Worm (Caenorhabditis elegans): ENCODE measurements around the gene dhs-6.

Gene dhs-6

ce11 chrII:5579236-5579635 is 39.9 kb downstream of the dhs-6 start:
- TF ChIP-seq fax-1 (tag; optimal IDR thresholded peaks at IDR 0.05) = no peak
- no peak for TF ChIP-seq pha-4 (tag; optimal IDR thresholded peaks at IDR 0.05)
- no peak for TF ChIP-seq ceh-34 (tag; optimal IDR thresholded peaks at IDR 0.05)
- no peak for TF ChIP-seq tbx-2 (tag; optimal IDR thresholded peaks at IDR 0.05)
- TF ChIP-seq che-1 (tag; optimal IDR thresholded peaks at IDR 0.05) = no peak
- no peak for TF ChIP-seq unc-86 (tag; optimal IDR thresholded peaks at IDR 0.05)
- no peak for TF ChIP-seq eyg-1 (tag; optimal IDR thresholded peaks at IDR 0.05)
- TF ChIP-seq ceh-30 (tag; optimal IDR thresholded peaks at IDR 0.05) = no peak
- TF ChIP-seq ceh-24 (tag; optimal IDR thresholded peaks at IDR 0.05) = no peak
- no peak for TF ChIP-seq ahr-1 (tag; optimal IDR thresholded peaks at IDR 0.05)
- TF ChIP-seq madf-2 (tag; optimal IDR thresholded peaks at IDR 0.05) = no peak
- TF ChIP-seq nhr-11 (tag; optimal IDR thresholded peaks at IDR 0.05) = no peak
- no peak for TF ChIP-seq elt-4 (tag; optimal IDR thresholded peaks at IDR 0.05)
- no peak for TF ChIP-seq npax-4 (tag; optimal IDR thresholded peaks at IDR 0.05)
- no peak for TF ChIP-seq unc-42 (tag; optimal IDR thresholded peaks at IDR 0.05)
- no peak for TF ChIP-seq pat-9 (tag; optimal IDR thresholded peaks at IDR 0.05)
- TF ChIP-seq fkh-10 (GFP tag; optimal IDR thresholded peaks at IDR 0.05) = no peak

ce11 chrII:5578714-5579113 is 40.4 kb downstream of the dhs-6 start:
- TF ChIP-seq unc-55 (GFP tag; optimal IDR thresholded peaks at IDR 0.05) = no peak
- TF ChIP-seq unc-42 (tag; optimal IDR thresholded peaks at IDR 0.05) = no peak
- no peak for TF ChIP-seq nhr-232 (tag; optimal IDR thresholded peaks at IDR 0.05)
- no peak for TF ChIP-seq npax-4 (tag; optimal IDR thresholded peaks at IDR 0.05)
- no peak for TF ChIP-seq unc-3 (GFP tag; conservative IDR thresholded peaks at IDR 0.05)
- TF ChIP-seq unc-3 (tag; optimal IDR thresholded peaks at IDR 0.05) = no peak
- TF ChIP-seq K02D7.2 (tag; optimal IDR thresholded peaks at IDR 0.05) = no peak
- no peak for TF ChIP-seq ceh-30 (tag; optimal IDR thresholded peaks at IDR 0.05)
- TF ChIP-seq sdc-2 (tag; optimal IDR thresholded peaks at IDR 0.05) = no peak
- no peak for TF ChIP-seq hlh-6 (tag; optimal IDR thresholded peaks at IDR 0.05)
- TF ChIP-seq ama-1 (optimal IDR thresholded peaks at IDR 0.05) = no peak
- no peak for TF ChIP-seq K09A11.1 (tag; optimal IDR thresholded peaks at IDR 0.05; ENCODE audit: insufficient read depth)
- no peak for TF ChIP-seq sox-2 (GFP tag; IDR thresholded peaks at IDR 0.05)
- no peak for TF ChIP-seq pros-1 (tag; optimal IDR thresholded peaks at IDR 0.05)
- no peak for TF ChIP-seq ceh-2 (tag; optimal IDR thresholded peaks at IDR 0.05)
- no peak for TF ChIP-seq zip-5 (tag; optimal IDR thresholded peaks at IDR 0.05)

DNA sequence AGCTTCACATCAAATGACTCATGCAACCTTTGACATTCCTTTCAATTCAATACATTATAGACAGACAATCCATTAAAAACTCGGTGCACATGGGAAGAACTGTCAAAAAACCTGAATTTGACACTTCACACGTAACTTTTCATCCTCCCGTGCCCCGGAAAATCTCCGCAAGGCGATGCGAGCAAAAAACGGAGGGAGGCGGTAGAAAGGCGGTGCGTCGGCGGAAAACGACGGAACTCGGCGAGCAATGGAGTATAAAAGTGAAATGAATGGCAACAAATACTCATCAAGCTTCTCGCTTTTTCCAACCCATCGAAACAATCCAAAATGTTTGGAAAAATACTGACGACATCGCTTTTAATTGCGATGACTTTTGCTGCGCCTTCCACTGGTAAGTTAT is 41.1 kb downstream of the dhs-6 start, which contains the start of gene T25E4.1:
T25E4.1 (plus strand) TSS at position 301 of the 400 bp plus-strand sequence.
- no peak for TF ChIP-seq Y22D7AL.16 (tag; optimal IDR thresholded peaks at IDR 0.05)
- TF ChIP-seq zip-5 (tag; optimal IDR thresholded peaks at IDR 0.05) = no peak
- TF ChIP-seq pros-1 (tag; optimal IDR thresholded peaks at IDR 0.05) = no peak
- TF ChIP-seq dmd-4 (tag; optimal IDR thresholded peaks at IDR 0.05; ENCODE audit: borderline replicate concordance) = no peak
- TF ChIP-seq sdc-2 (tag; optimal IDR thresholded peaks at IDR 0.05) = no peak
- no peak for TF ChIP-seq unc-55 (GFP tag; optimal IDR thresholded peaks at IDR 0.05)
- no peak for TF ChIP-seq ceh-34 (tag; optimal IDR thresholded peaks at IDR 0.05)
- no peak for TF ChIP-seq elt-2 (tag; optimal IDR thresholded peaks at IDR 0.05)
- TF ChIP-seq tbx-2 (tag; optimal IDR thresholded peaks at IDR 0.05) = no peak
- no peak for TF ChIP-seq madf-2 (tag; optimal IDR thresholded peaks at IDR 0.05)
- TF ChIP-seq nhr-11 (tag; optimal IDR thresholded peaks at IDR 0.05) = no peak
- no peak for TF ChIP-seq hlh-13 (GFP tag; optimal IDR thresholded peaks at IDR 0.05)
- TF ChIP-seq pqm-1 (tag; optimal IDR thresholded peaks at IDR 0.05) = no peak
- TF ChIP-seq ceh-6 (GFP tag; optimal IDR thresholded peaks at IDR 0.05) = no peak
- TF ChIP-seq ceh-22 (tag; optimal IDR thresholded peaks at IDR 0.05) = no peak

- TF ChIP-seq pqm-1 (tag; optimal IDR thresholded peaks at IDR 0.05) = no peak
- peak; percentile 32 for TF ChIP-seq lin-11 (tag; optimal IDR thresholded peaks at IDR 0.05)
- no peak for TF ChIP-seq pax-1 (tag; optimal IDR thresholded peaks at IDR 0.05)
- TF ChIP-seq ets-4 (tag; optimal IDR thresholded peaks at IDR 0.05) = no peak
- TF ChIP-seq tbx-7 (tag; optimal IDR thresholded peaks at IDR 0.05) = no peak
- TF ChIP-seq sdc-2 (tag; optimal IDR thresholded peaks at IDR 0.05) = no peak
- peak; percentile 33 for TF ChIP-seq syd-9 (tag; optimal IDR thresholded peaks at IDR 0.05)
- TF ChIP-seq ceh-22 (tag; optimal IDR thresholded peaks at IDR 0.05) = no peak
- no peak for TF ChIP-seq hlh-15 (tag; optimal IDR thresholded peaks at IDR 0.05)
- peak; percentile 36 for TF ChIP-seq che-1 (tag; optimal IDR thresholded peaks at IDR 0.05)
- TF ChIP-seq odd-2 (tag; optimal IDR thresholded peaks at IDR 0.05) = no peak
- TF ChIP-seq pag-3 (tag; optimal IDR thresholded peaks at IDR 0.05; ENCODE audit: borderline replicate concordance) = no peak
- TF ChIP-seq hlh-6 (tag; optimal IDR thresholded peaks at IDR 0.05) = peak; percentile 37
- peak; percentile 0 for TF ChIP-seq ceh-48 (tag; optimal IDR thresholded peaks at IDR 0.05)
- TF ChIP-seq Y22D7AL.16 (tag; optimal IDR thresholded peaks at IDR 0.05) = peak; percentile 41
- TF ChIP-seq eyg-1 (tag; optimal IDR thresholded peaks at IDR 0.05) = no peak
- TF ChIP-seq ceh-45 (GFP tag; IDR thresholded peaks at IDR 0.05) = no peak
- no peak for TF ChIP-seq ceh-31 (tag; optimal IDR thresholded peaks at IDR 0.05)
- no peak for TF ChIP-seq npax-4 (tag; optimal IDR thresholded peaks at IDR 0.05)
- TF ChIP-seq ceh-19 (GFP tag; optimal IDR thresholded peaks at IDR 0.05) = peak; percentile 17
Measured at ce11 chrII:5577060-5577459, 42.1 kb downstream of the dhs-6 start.

All from whole organism, late embryonic.